Fruit fly (Drosophila melanogaster) whole organism, wandering third instar larva: ENCODE data around the gene Osbp.
A peak's percentile ranks its signal among the peaks of the same experiment; 100 is the strongest.

ENCODE experiments used
- Abd-B ChIP-seq: fragments of >200 bp; optimal IDR thresholded peaks from 2 replicates; lab custom pipeline; 2017; ENCODE audit warnings: missing biosample characterization, missing genetic modification characterization
- CG32264 ChIP-seq: fragments of 200-800 bp; sonication (Bioruptor generic); optimal IDR thresholded peaks from 2 replicates; lab custom pipeline; 2016; ENCODE audit warnings: missing biosample characterization, missing genetic modification characterization
- CG9705 ChIP-seq: fragments of 200-800 bp; sonication (Bioruptor generic); optimal IDR thresholded peaks from 2 replicates; lab custom pipeline; 2018; ENCODE audit warnings: missing biosample characterization, mild to moderate bottlenecking, missing genetic modification characterization
- CrebA ChIP-seq: fragments of 200-800 bp; sonication (Bioruptor generic); optimal IDR thresholded peaks from 2 replicates; lab custom pipeline; 2016; ENCODE audit warnings: missing biosample characterization, mild to moderate bottlenecking, missing genetic modification characterization, borderline replicate concordance
- Dfd ChIP-seq: fragments of >200 bp; optimal IDR thresholded peaks from 2 replicates; lab custom pipeline; 2017; ENCODE audit warnings: missing biosample characterization, missing genetic modification characterization
- Dif ChIP-seq: fragments of 200-275, 200-300 bp; sonication (Bioruptor generic); optimal IDR thresholded peaks from 2 replicates; lab custom pipeline; 2018; ENCODE audit warnings: missing biosample characterization, missing genetic modification characterization; ENCODE audit not compliant: partially characterized antibody
- GATAd ChIP-seq: sonication (Bioruptor generic); optimal IDR thresholded peaks from 2 replicates; lab custom pipeline; 2016; ENCODE audit warnings: missing biosample characterization, missing genetic modification characterization
- HLH106 ChIP-seq: fragments of 200-800 bp; optimal IDR thresholded peaks from 3 replicates; lab custom pipeline; 2019; ENCODE audit warnings: missing biosample characterization, mild to moderate bottlenecking, missing genetic modification characterization, moderate library complexity
- Hr78 ChIP-seq: fragments of >200 bp; optimal IDR thresholded peaks from 2 replicates; lab custom pipeline; 2017; ENCODE audit warnings: missing biosample characterization, missing genetic modification characterization
- Hr83 ChIP-seq: fragments of 200-300 bp; sonication (Bioruptor generic); optimal IDR thresholded peaks from 2 replicates; lab custom pipeline; 2016; ENCODE audit warnings: missing biosample characterization, mild to moderate bottlenecking, missing genetic modification characterization, moderate library complexity; ENCODE audit not compliant: poor library complexity, severe bottlenecking
- Jra ChIP-seq: sonication (Bioruptor generic); optimal IDR thresholded peaks from 2 replicates; lab custom pipeline; 2016; ENCODE audit warnings: missing biosample characterization, missing genetic modification characterization
- Mio ChIP-seq: sonication (Bioruptor generic); optimal IDR thresholded peaks from 2 replicates; lab custom pipeline; 2016; ENCODE audit warnings: missing biosample characterization, missing genetic modification characterization
- Myc ChIP-seq: fragments of >200 bp; optimal IDR thresholded peaks from 2 replicates; lab custom pipeline; 2017
- N ChIP-seq: fragments of >200 bp; optimal IDR thresholded peaks from 2 replicates; lab custom pipeline; 2018; ENCODE audit warnings: missing biosample characterization, missing external identifiers, missing genetic modification characterization
- OdsH ChIP-seq: fragments of 200-800 bp; sonication (Bioruptor generic); optimal IDR thresholded peaks from 2 replicates; lab custom pipeline; 2016; ENCODE audit warnings: missing biosample characterization, mild to moderate bottlenecking, missing genetic modification characterization
- Rel ChIP-seq, 2 experiments: fragments of 200-800 bp; sonication (Bioruptor generic) in 1 of 2; optimal IDR thresholded peaks; 2 replicates in 1 of 2; 3 replicates in 1 of 2; lab custom pipeline; 2016 to 2019; ENCODE audit warnings: mild to moderate bottlenecking in 2 of 2, missing biosample characterization in 2 of 2, missing genetic modification characterization in 2 of 2, moderate library complexity in 1 of 2
- Sp1 ChIP-seq: fragments of 200-800 bp; sonication (Bioruptor generic); optimal IDR thresholded peaks from 3 replicates; lab custom pipeline; 2019; ENCODE audit warnings: missing biosample characterization, mild to moderate bottlenecking, missing genetic modification characterization, moderate library complexity
- Vsx2 ChIP-seq: fragments of 200-300, 225-300 bp; sonication (Bioruptor generic); optimal IDR thresholded peaks from 2 replicates; lab custom pipeline; 2018; ENCODE audit warnings: missing biosample characterization, missing genetic modification characterization; ENCODE audit not compliant: partially characterized antibody
- br ChIP-seq: fragments of 200-800 bp; sonication (Bioruptor generic); optimal IDR thresholded peaks from 2 replicates; lab custom pipeline; 2016; ENCODE audit warnings: missing biosample characterization, missing genetic modification characterization
- brk ChIP-seq: fragments of 200-800 bp; sonication (Bioruptor generic); optimal IDR thresholded peaks from 2 replicates; lab custom pipeline; 2016; ENCODE audit warnings: missing biosample characterization, mild to moderate bottlenecking, missing genetic modification characterization
- dl ChIP-seq, 2 experiments: fragments of 175-275, 200-275 bp in 1 of 2; fragments of 200-275 bp in 1 of 2; sonication (Bioruptor generic); optimal IDR thresholded peaks; lab custom pipeline; 2018; ENCODE audit warnings: mild to moderate bottlenecking in 2 of 2, missing biosample characterization in 2 of 2, missing genetic modification characterization in 2 of 2, moderate library complexity in 2 of 2; ENCODE audit not compliant: partially characterized antibody in 2 of 2, insufficient read depth in 1 of 2
- dmrt93B ChIP-seq: fragments of 200-800 bp; sonication (Bioruptor generic); optimal IDR thresholded peaks from 2 replicates; lab custom pipeline; 2018; ENCODE audit warnings: missing biosample characterization, mild to moderate bottlenecking, missing genetic modification characterization
- dsf ChIP-seq: sonication (Bioruptor generic); optimal IDR thresholded peaks from 2 replicates; lab custom pipeline; 2016; ENCODE audit warnings: missing biosample characterization, missing genetic modification characterization, borderline replicate concordance
- ey ChIP-seq: fragments of 200-800 bp; sonication (Bioruptor generic); optimal IDR thresholded peaks from 2 replicates; lab custom pipeline; 2016; ENCODE audit warnings: missing biosample characterization, missing genetic modification characterization
- foxo ChIP-seq, 2 experiments: fragments of 200-800 bp; sonication (Bioruptor generic); optimal IDR thresholded peaks; 2 replicates in 1 of 2; 3 replicates in 1 of 2; lab custom pipeline; 2016 to 2017; ENCODE audit warnings: missing biosample characterization in 2 of 2, missing genetic modification characterization in 2 of 2
- fru ChIP-seq: fragments of 200-800 bp; sonication (Bioruptor generic); optimal IDR thresholded peaks from 3 replicates; lab custom pipeline; 2016; ENCODE audit warnings: missing biosample characterization, mild to moderate bottlenecking, missing genetic modification characterization
- h ChIP-seq: fragments of 200-800 bp; sonication (Bioruptor generic); optimal IDR thresholded peaks from 3 replicates; lab custom pipeline; 2016; ENCODE audit warnings: missing biosample characterization, mild to moderate bottlenecking, missing genetic modification characterization
- jim ChIP-seq: fragments of 175-275, 200-325 bp; sonication (Bioruptor generic); optimal IDR thresholded peaks from 2 replicates; lab custom pipeline; 2016; ENCODE audit warnings: missing biosample characterization, mild to moderate bottlenecking, missing genetic modification characterization
- lola ChIP-seq: fragments of >200 bp; optimal IDR thresholded peaks from 2 replicates; lab custom pipeline; 2017; ENCODE audit warnings: missing biosample characterization, missing genetic modification characterization
- psq ChIP-seq: fragments of 200-800 bp; sonication (Bioruptor generic); optimal IDR thresholded peaks from 3 replicates; lab custom pipeline; 2017; ENCODE audit warnings: missing biosample characterization, mild to moderate bottlenecking, missing genetic modification characterization, moderate library complexity
- rgr ChIP-seq: fragments of 200-800 bp; sonication (Bioruptor generic); optimal IDR thresholded peaks from 3 replicates; lab custom pipeline; 2016; ENCODE audit warnings: missing biosample characterization, mild to moderate bottlenecking, missing genetic modification characterization
- sage ChIP-seq: fragments of 200-800 bp; sonication (Bioruptor generic); optimal IDR thresholded peaks from 2 replicates; lab custom pipeline; 2016; ENCODE audit warnings: missing biosample characterization, mild to moderate bottlenecking, missing genetic modification characterization
- sv ChIP-seq: fragments of 200-800 bp; sonication (Bioruptor generic); optimal IDR thresholded peaks from 3 replicates; lab custom pipeline; 2016; ENCODE audit warnings: missing biosample characterization, missing genetic modification characterization
- tai ChIP-seq: sonication (Bioruptor generic); optimal IDR thresholded peaks from 2 replicates; lab custom pipeline; 2016; ENCODE audit warnings: missing biosample characterization, missing genetic modification characterization
- usp ChIP-seq: fragments of >200 bp; optimal IDR thresholded peaks from 2 replicates; lab custom pipeline; 2017; ENCODE audit warnings: missing biosample characterization, missing genetic modification characterization

Gene Osbp

DNA sequence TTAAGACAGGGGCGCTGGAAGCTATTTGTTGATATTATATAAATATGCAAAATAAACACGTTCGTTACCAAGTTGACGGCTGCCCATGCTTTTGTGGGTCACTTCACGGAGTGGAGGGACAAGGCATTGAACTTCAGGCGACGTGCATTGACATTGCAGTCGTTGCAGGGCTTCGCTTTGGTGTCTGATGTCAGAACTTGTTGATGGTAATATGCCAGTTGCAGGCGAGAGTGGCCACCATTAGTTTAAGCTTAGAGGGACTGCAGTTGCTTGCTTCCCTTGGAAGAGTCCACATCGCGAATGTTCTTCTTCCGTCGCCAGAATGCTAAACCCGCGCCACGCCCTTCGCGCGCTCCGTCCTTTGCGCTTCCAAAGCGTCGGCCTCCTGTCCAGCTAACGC is 9.3 kb upstream of the Osbp start, which contains the start of gene mah:
Gene mah (plus strand): TSS at position 301 of the 400 bp plus-strand sequence.
- TF ChIP-seq sv (GFP tag; lab: Kevin White, UChicago) (no peak), ey (GFP tag; lab: Kevin White, UChicago) (no peak), h (GFP tag; lab: Kevin White, UChicago) (no peak), CG9705 (GFP tag; lab: Kevin White, UChicago) (no peak), Vsx2 (GFP tag; lab: Kevin White, UChicago) (no peak), N (GFP tag; lab: Kevin White, UChicago) (no peak), Dfd (no peak), jim (GFP tag; lab: Kevin White, UChicago) (no peak), dl (GFP tag; optimal IDR thresholded peaks at IDR 0.05; lab: Kevin White, UChicago; ENCODE audit: insufficient read depth in 1 of 2, partially characterized antibody in 2 of 2) (no peak), Sp1 (GFP tag; lab: Kevin White, UChicago) (no peak), br (GFP tag; lab: Kevin White, UChicago) (no peak), Dif (no peak), CrebA (no peak), GATAd (GFP tag; lab: Kevin White, UChicago) (no peak), Hr78 (GFP tag; lab: Kevin White, UChicago) (no peak), psq (GFP tag; lab: Kevin White, UChicago) (no peak), Hr83 (no peak), Mio (GFP tag; lab: Kevin White, UChicago) (no peak), lola (no peak)

DNA sequence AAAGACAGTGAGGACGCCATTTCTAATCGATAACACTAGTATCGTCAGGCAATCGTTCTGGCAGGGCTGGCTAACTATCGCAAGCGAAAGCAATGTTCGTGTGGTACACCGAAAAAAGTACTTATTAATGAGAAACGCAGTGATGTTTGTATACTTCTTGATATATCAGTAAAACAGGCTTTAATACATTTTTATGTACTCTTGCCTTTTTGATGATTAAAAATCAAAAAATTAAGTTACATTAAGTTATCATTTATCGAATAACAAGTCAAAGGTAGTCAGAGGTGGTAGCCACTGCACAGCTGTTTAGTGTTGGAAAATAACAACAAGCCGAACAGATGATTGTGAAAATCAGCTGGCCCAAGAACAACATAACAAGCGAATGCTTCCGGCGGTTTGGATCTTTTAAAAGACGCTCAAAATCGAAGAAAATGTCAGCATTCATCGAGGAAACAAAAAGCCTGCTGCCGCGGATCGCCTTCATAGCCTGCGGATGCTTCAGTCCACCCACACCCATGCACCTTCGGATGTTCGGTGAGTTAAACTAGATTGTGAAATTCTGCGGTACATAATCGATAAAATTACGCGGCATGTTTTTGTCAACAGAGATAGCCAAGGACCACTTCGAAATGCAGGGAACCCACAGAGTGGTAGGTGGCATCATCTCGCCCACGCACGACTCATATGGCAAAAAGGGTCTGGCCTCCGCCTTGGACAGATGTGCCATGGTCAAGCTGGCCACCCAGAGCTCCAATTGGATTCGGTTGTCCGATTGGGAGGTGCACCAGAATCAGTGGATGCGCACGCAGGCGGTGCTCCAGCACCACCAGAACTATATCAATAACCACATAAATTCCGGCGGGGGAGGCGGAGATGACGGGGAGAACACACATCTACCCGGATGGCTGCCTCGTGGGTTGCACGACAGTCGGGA is 7.2 kb upstream of the Osbp start, which contains the start of the genes ssh and Nmnat:
Gene ssh (minus strand): TSS at position 37 of the 934 bp plus-strand sequence.
Gene Nmnat (plus strand): TSS at position 318 of the 934 bp plus-strand sequence.
- TF ChIP-seq fru (GFP tag; lab: Kevin White, UChicago) (peak; percentile 63), lola (no peak), rgr (GFP tag; lab: Kevin White, UChicago) (peak; percentile 48), dsf (GFP tag; lab: Kevin White, UChicago) (no peak), dmrt93B (no peak), psq (GFP tag; lab: Kevin White, UChicago) (peak; percentile 79), CG32264 (GFP tag; lab: Kevin White, UChicago) (peak; percentile 20), HLH106 (peak; percentile 35), Sp1 (GFP tag; lab: Kevin White, UChicago) (peak; percentile 35), usp (GFP tag; lab: Kevin White, UChicago) (no peak), Hr83 (peak; percentile 51), br (GFP tag; lab: Kevin White, UChicago) (peak; percentile 48), ey (GFP tag; lab: Kevin White, UChicago) (peak; percentile 33), Rel (GFP tag; optimal IDR thresholded peaks at IDR 0.05; lab: Kevin White, UChicago) (no peak), Rel (tag; optimal IDR thresholded peaks at IDR 0.05; lab: Kevin White, UChicago) (peak; percentile 23), h (GFP tag; lab: Kevin White, UChicago) (peak; percentile 70), Myc (lab: Kevin White, UChicago) (no peak), Dfd (no peak), sage (no peak), Jra (GFP tag; lab: Kevin White, UChicago) (no peak), Dif (no peak), CG9705 (GFP tag; lab: Kevin White, UChicago) (peak; percentile 34), OdsH (peak; percentile 39), GATAd (GFP tag; lab: Kevin White, UChicago) (no peak)

DNA sequence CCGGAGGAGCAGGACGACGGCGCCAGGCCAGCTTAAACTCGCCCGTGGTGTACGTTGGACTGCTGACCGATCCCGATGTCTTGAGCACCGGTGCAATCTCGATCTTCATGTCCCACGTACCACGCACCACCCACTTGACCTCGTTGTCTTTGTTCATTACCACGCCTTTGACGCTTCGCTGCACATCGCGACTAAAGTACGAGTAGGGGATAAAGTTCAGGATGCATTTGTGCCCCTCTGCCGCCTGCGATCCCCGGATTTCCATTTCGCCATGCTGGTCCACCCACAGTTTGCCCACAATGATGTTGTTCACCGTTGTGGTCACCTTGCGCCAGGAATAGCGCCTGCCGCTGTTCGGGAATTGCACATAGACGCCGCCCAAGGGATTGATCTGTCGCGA is 2.3 kb downstream of the Osbp start:
- no peak for TF ChIP-seq dmrt93B
- no peak for TF ChIP-seq Rel (GFP tag; optimal IDR thresholded peaks at IDR 0.05; lab: Kevin White, UChicago)
- TF ChIP-seq Rel (tag; optimal IDR thresholded peaks at IDR 0.05; lab: Kevin White, UChicago): no peak
- no peak for TF ChIP-seq Sp1 (GFP tag; lab: Kevin White, UChicago)
- TF ChIP-seq Abd-B (GFP tag; lab: Kevin White, UChicago): no peak
- TF ChIP-seq fru (GFP tag; lab: Kevin White, UChicago): no peak
- TF ChIP-seq Hr78 (GFP tag; lab: Kevin White, UChicago): no peak
- no peak for TF ChIP-seq Hr83
- no peak for TF ChIP-seq brk (GFP tag; lab: Kevin White, UChicago)
- no peak for TF ChIP-seq sage
- no peak for TF ChIP-seq usp (GFP tag; lab: Kevin White, UChicago)
- TF ChIP-seq tai (GFP tag; lab: Kevin White, UChicago): no peak
- TF ChIP-seq Myc (lab: Kevin White, UChicago): no peak
- TF ChIP-seq CrebA: no peak
- no peak for TF ChIP-seq foxo (GFP tag; optimal IDR thresholded peaks at IDR 0.05; lab: Kevin White, UChicago)
- TF ChIP-seq CG9705 (GFP tag; lab: Kevin White, UChicago): no peak
- TF ChIP-seq br (GFP tag; lab: Kevin White, UChicago): no peak
- TF ChIP-seq jim (GFP tag; lab: Kevin White, UChicago): no peak
- TF ChIP-seq, all 38 proteins: peak for 0
